Fruit fly (Drosophila melanogaster): ENCODE measurements around the gene Osi3.

Osi3 gene

DNA sequence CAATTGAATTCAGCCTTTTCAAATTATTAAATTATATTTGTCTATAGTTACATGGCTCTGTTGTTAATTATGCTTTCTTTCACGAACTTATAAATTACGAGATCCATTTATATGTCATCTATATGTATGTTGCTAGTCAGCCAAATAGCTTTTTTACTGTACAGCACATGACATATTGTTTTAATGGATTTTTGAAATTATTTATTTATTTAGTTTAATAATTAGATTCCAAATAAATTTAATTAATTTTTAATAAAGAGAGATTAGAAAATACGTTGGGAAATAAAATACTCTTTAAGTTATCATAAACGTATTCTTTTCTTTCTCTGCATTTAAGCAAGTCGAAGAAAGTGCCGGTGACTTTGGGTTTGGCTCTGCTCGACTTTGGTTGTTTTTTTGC is 25.7 kb downstream of the Osi3 start (continued):
- TF ChIP-seq lola (GFP tag; optimal IDR thresholded peaks at IDR 0.05), result peak in 1 of 3 experiments; percentile 42
- TF ChIP-seq CG2712 (tag; optimal IDR thresholded peaks at IDR 0.05), result peak; percentile 69
- TF ChIP-seq CG12219 (GFP tag; optimal IDR thresholded peaks at IDR 0.05), result no peak
- TF ChIP-seq Hmx (GFP tag; optimal IDR thresholded peaks at IDR 0.05), result no peak
- no peak for TF ChIP-seq unc-4 (GFP tag; IDR thresholded peaks at IDR 0.05; ENCODE audit: partially characterized antibody)
- TF ChIP-seq en (GFP tag; optimal IDR thresholded peaks at IDR 0.05), result no peak
- peak in 1 of 2 experiments; percentile 48 for TF ChIP-seq Hr51 (GFP tag; optimal IDR thresholded peaks at IDR 0.05)
- TF ChIP-seq bsh (GFP tag; optimal IDR thresholded peaks at IDR 0.05), result peak in 1 of 2 experiments; percentile 59
- TF ChIP-seq CG14710 (tag; optimal IDR thresholded peaks at IDR 0.05), result peak; percentile 46
- TF ChIP-seq D19A (tag; optimal IDR thresholded peaks at IDR 0.05), result peak; percentile 52
- no peak for TF ChIP-seq Med (GFP tag)
- TF ChIP-seq CG10209 (GFP tag; optimal IDR thresholded peaks at IDR 0.05), result peak; percentile 14
- no peak for TF ChIP-seq zfh1 (GFP tag; IDR thresholded peaks at IDR 0.05)
- no peak for TF ChIP-seq CG10366 (GFP tag; IDR thresholded peaks at IDR 0.05)
- no peak for TF ChIP-seq fu2 (GFP tag; optimal IDR thresholded peaks at IDR 0.05)
- no peak for TF ChIP-seq CG9797 (GFP tag; optimal IDR thresholded peaks at IDR 0.05)
- TF ChIP-seq Lpt (GFP tag; optimal IDR thresholded peaks at IDR 0.05), result no peak
- peak; percentile 66 for TF ChIP-seq CG2678 (tag; optimal IDR thresholded peaks at IDR 0.05)
- no peak for TF ChIP-seq CG10654 (GFP tag; optimal IDR thresholded peaks at IDR 0.05)
- TF ChIP-seq grau (tag; optimal IDR thresholded peaks at IDR 0.05), result peak; percentile 35
- TF ChIP-seq sisA (GFP tag; IDR thresholded peaks at IDR 0.05), result no peak
- TF ChIP-seq Ets65A (GFP tag), result no peak
- no peak for TF ChIP-seq wek (GFP tag; optimal IDR thresholded peaks at IDR 0.05)
- no peak for TF ChIP-seq ham (GFP tag; IDR thresholded peaks at IDR 0.05)
- TF ChIP-seq Hr78 (GFP tag; optimal IDR thresholded peaks at IDR 0.05), result no peak
- TF ChIP-seq CG12659 (GFP tag; optimal IDR thresholded peaks at IDR 0.05), result peak; percentile 6
- no peak for TF ChIP-seq Gsc (GFP tag; IDR thresholded peaks at IDR 0.05)
- peak; percentile 45 for TF ChIP-seq CG12391 (tag; optimal IDR thresholded peaks at IDR 0.05)
- TF ChIP-seq nerfin-1 (tag; optimal IDR thresholded peaks at IDR 0.05), result peak; percentile 16
- TF ChIP-seq danr (GFP tag; IDR thresholded peaks at IDR 0.05), result no peak
- no peak for TF ChIP-seq CG5953 (GFP tag; IDR thresholded peaks at IDR 0.05)
- no peak for TF ChIP-seq mirr (GFP tag; optimal IDR thresholded peaks at IDR 0.05)
- no peak for TF ChIP-seq CG16813 (GFP tag; IDR thresholded peaks at IDR 0.05; ENCODE audit: partially characterized antibody)
- peak; percentile 56 for TF ChIP-seq CG8388 (GFP tag; optimal IDR thresholded peaks at IDR 0.05)
- TF ChIP-seq slp2 (GFP tag; optimal IDR thresholded peaks at IDR 0.05), result no peak
- TF ChIP-seq usp (GFP tag; optimal IDR thresholded peaks at IDR 0.05), result no peak
- TF ChIP-seq unpg (GFP tag; optimal IDR thresholded peaks at IDR 0.05), result peak; percentile 24
- TF ChIP-seq ERR (GFP tag; optimal IDR thresholded peaks at IDR 0.05), result no peak
- TF ChIP-seq p53 (GFP tag; optimal IDR thresholded peaks at IDR 0.05), result no peak
- TF ChIP-seq vfl (GFP tag; optimal IDR thresholded peaks at IDR 0.05), result no peak
- no peak for TF ChIP-seq Camta (GFP tag; optimal IDR thresholded peaks at IDR 0.05)
- no peak for TF ChIP-seq CG12299 (tag; optimal IDR thresholded peaks at IDR 0.05)
- peak; percentile 44 for TF ChIP-seq CoRest (tag; optimal IDR thresholded peaks at IDR 0.05)
- no peak for TF ChIP-seq CG33213 (GFP tag; optimal IDR thresholded peaks at IDR 0.05)
- no peak for TF ChIP-seq CG31365 (tag; optimal IDR thresholded peaks at IDR 0.05)
- peak; percentile 69 for TF ChIP-seq ATbp (GFP tag; optimal IDR thresholded peaks at IDR 0.05)
- TF ChIP-seq Sox100B (GFP tag; optimal IDR thresholded peaks at IDR 0.05), result peak; percentile 73
- no peak for TF ChIP-seq H15 (GFP tag; IDR thresholded peaks at IDR 0.05)
- TF ChIP-seq crol (GFP tag; IDR thresholded peaks at IDR 0.05), result no peak
- no peak for TF ChIP-seq Dref (GFP tag; IDR thresholded peaks at IDR 0.05)
- TF ChIP-seq ap (GFP tag; IDR thresholded peaks at IDR 0.05), result no peak

Measured in whole organism, embryonic.